Fruit fly (Drosophila melanogaster) whole organism, pupa: ENCODE results near the gene CG10353.
A peak's percentile ranks its signal among the peaks of the same experiment; 100 is the strongest.

Experiments used
- CG10348 ChIP-seq: fragments of 200-800 bp; sonication (Bioruptor generic); IDR thresholded peaks from 2 replicates; pipeline ENCODE4 v1.3.6; 2022; ENCODE audit warnings: missing biosample characterization, missing genetic modification characterization
- CG12605 ChIP-seq: fragments of 200-800 bp; sonication (Bioruptor generic); IDR thresholded peaks from 2 replicates; pipeline ENCODE4 v1.3.6; 2022; ENCODE audit warnings: missing biosample characterization, missing genetic modification characterization
- CG13204 ChIP-seq: fragments of 200-800 bp; sonication (Bioruptor generic); optimal IDR thresholded peaks from 2 replicates; lab custom pipeline; 2018; ENCODE audit warnings: missing biosample characterization, mild to moderate bottlenecking, missing genetic modification characterization, moderate library complexity
- CG14655 ChIP-seq: fragments of 200-800 bp; sonication (Bioruptor generic); optimal IDR thresholded peaks from 3 replicates; lab custom pipeline; 2017; ENCODE audit warnings: mild to moderate bottlenecking, missing biosample characterization, missing genetic modification reagents, missing genetic modification characterization
- CG15710 ChIP-seq: fragments of 200-800 bp; sonication (Bioruptor generic); optimal IDR thresholded peaks from 2 replicates; lab custom pipeline; 2018; ENCODE audit warnings: missing biosample characterization, mild to moderate bottlenecking, missing genetic modification characterization, moderate library complexity
- CG17806 ChIP-seq: fragments of 200-800 bp; sonication (Bioruptor generic); optimal IDR thresholded peaks from 2 replicates; lab custom pipeline; 2018; ENCODE audit warnings: missing biosample characterization, mild to moderate bottlenecking, missing genetic modification characterization, moderate library complexity
- CG32121 ChIP-seq: fragments of 200-800 bp; sonication (Bioruptor generic); IDR thresholded peaks from 2 replicates; pipeline ENCODE4 v1.3.6; 2022; ENCODE audit warnings: missing biosample characterization, missing genetic modification characterization
- CG34367 ChIP-seq: fragments of 200-800 bp; sonication (Bioruptor generic); optimal IDR thresholded peaks from 2 replicates; lab custom pipeline; 2018; ENCODE audit warnings: missing biosample characterization, mild to moderate bottlenecking, missing genetic modification characterization
- CG4496 ChIP-seq: fragments of 200-800 bp; sonication (Bioruptor generic); IDR thresholded peaks from 3 replicates; pipeline ENCODE4 v1.3.6; 2022; ENCODE audit warnings: missing biosample characterization, missing genetic modification characterization
- CG8159 ChIP-seq: fragments of 200-800 bp; sonication (Bioruptor generic); optimal IDR thresholded peaks from 3 replicates; lab custom pipeline; 2018; ENCODE audit warnings: missing biosample characterization, mild to moderate bottlenecking, missing genetic modification characterization, moderate library complexity
- CG8301 ChIP-seq: fragments of 200-800 bp; sonication (Bioruptor generic); optimal IDR thresholded peaks from 2 replicates; lab custom pipeline; 2018; ENCODE audit warnings: missing biosample characterization, mild to moderate bottlenecking, missing genetic modification characterization
- CG9948 ChIP-seq: fragments of 200-800 bp; sonication (Bioruptor generic); optimal IDR thresholded peaks from 2 replicates; lab custom pipeline; 2018; ENCODE audit warnings: missing biosample characterization, mild to moderate bottlenecking, missing genetic modification characterization, moderate library complexity
- D1 ChIP-seq: fragments of 200-800 bp; sonication (Bioruptor generic); optimal IDR thresholded peaks from 2 replicates; lab custom pipeline; 2018; ENCODE audit warnings: missing biosample characterization, mild to moderate bottlenecking, missing genetic modification characterization, moderate library complexity
- EcR ChIP-seq: fragments of 200-800 bp; sonication (Bioruptor generic); optimal IDR thresholded peaks from 3 replicates; lab custom pipeline; 2019; ENCODE audit warnings: missing biosample characterization, missing genetic modification characterization, mild to moderate bottlenecking, moderate library complexity, missing genetic modification reagents
- Ets98B ChIP-seq: fragments of 200-800 bp; sonication (Bioruptor generic); IDR thresholded peaks from 2 replicates; pipeline ENCODE4 v1.3.6; 2022; ENCODE audit warnings: missing biosample characterization, missing genetic modification characterization
- Pif1A ChIP-seq: fragments of 200-800 bp; sonication (Bioruptor generic); optimal IDR thresholded peaks from 3 replicates; lab custom pipeline; 2016; ENCODE audit warnings: missing biosample characterization, missing genetic modification characterization
- Pif1B ChIP-seq: fragments of 200-800 bp; sonication (Bioruptor generic); optimal IDR thresholded peaks from 3 replicates; lab custom pipeline; 2016; ENCODE audit warnings: missing biosample characterization, missing genetic modification characterization
- Snoo ChIP-seq: fragments of 200-800 bp; sonication (Bioruptor generic); optimal IDR thresholded peaks from 3 replicates; lab custom pipeline; 2017; ENCODE audit warnings: missing biosample characterization, mild to moderate bottlenecking, missing genetic modification characterization, inconsistent platforms
- fd96Ca ChIP-seq: fragments of 200-800 bp; sonication (Bioruptor generic); IDR thresholded peaks from 3 replicates; pipeline ENCODE4 v1.3.6; 2022; ENCODE audit warnings: missing biosample characterization, missing genetic modification characterization
- gl ChIP-seq: fragments of 200-800 bp; sonication (Bioruptor generic); optimal IDR thresholded peaks from 2 replicates; lab custom pipeline; 2018; ENCODE audit warnings: missing biosample characterization, mild to moderate bottlenecking, missing genetic modification characterization
- rn ChIP-seq: fragments of 200-800 bp; sonication (Bioruptor generic); IDR thresholded peaks from 2 replicates; pipeline ENCODE4 v1.3.6; 2022; ENCODE audit warnings: missing biosample characterization, missing genetic modification characterization

The CG10353 gene

dm6 chrX:11905144-11905543 lies 18.2 kb upstream of the CG10353 start, which contains the start of gene Upf1:
Gene Upf1, minus strand, starts transcription at chrX:11905371.
- TF ChIP-seq fd96Ca (GFP tag; lab: Robert Waterston, UW), result no peak
- no peak for TF ChIP-seq CG8159
- TF ChIP-seq CG13204 (GFP tag; lab: Kevin White, UChicago), result no peak
- no peak for TF ChIP-seq CG15710 (tag; lab: Kevin White, UChicago)
- TF ChIP-seq Snoo (tag; lab: Kevin White, UChicago), result no peak
- no peak for TF ChIP-seq CG12605 (GFP tag; lab: Robert Waterston, UW)
- no peak for TF ChIP-seq Pif1A (GFP tag; lab: Kevin White, UChicago)
- TF ChIP-seq rn (GFP tag; lab: Robert Waterston, UW), result no peak
- no peak for TF ChIP-seq gl (tag; lab: Kevin White, UChicago)
- TF ChIP-seq CG4496 (GFP tag; lab: Robert Waterston, UW), result no peak
- no peak for TF ChIP-seq CG17806 (tag; lab: Kevin White, UChicago)
- TF ChIP-seq EcR (GFP tag; lab: Kevin White, UChicago), result no peak
- no peak for TF ChIP-seq CG10348 (GFP tag; lab: Robert Waterston, UW)
- TF ChIP-seq CG32121 (GFP tag; lab: Robert Waterston, UW), result no peak
- TF ChIP-seq CG14655 (GFP tag; lab: Kevin White, UChicago), result no peak

- TF ChIP-seq CG14655 (GFP tag; lab: Kevin White, UChicago) (no peak), CG8159 (no peak), fd96Ca (GFP tag; lab: Robert Waterston, UW) (no peak), CG13204 (GFP tag; lab: Kevin White, UChicago) (no peak)
- TF ChIP-seq, all 21 proteins: peak for 0
These were observed 8.2 kb upstream of the CG10353 start for dm6 chrX:11895141-11895540.

- TF ChIP-seq CG9948 (tag; lab: Kevin White, UChicago) (no peak), Pif1B (no peak), CG8159 (no peak), CG12605 (GFP tag; lab: Robert Waterston, UW) (no peak), CG14655 (GFP tag; lab: Kevin White, UChicago) (no peak), CG8301 (tag; lab: Kevin White, UChicago) (no peak), Pif1A (GFP tag; lab: Kevin White, UChicago) (no peak), Ets98B (no peak), Snoo (tag; lab: Kevin White, UChicago) (no peak)
These were observed 7.2 kb upstream of the CG10353 start for dm6 chrX:11894198-11894597.

dm6 chrX:11893643-11894042 lies 6.7 kb upstream of the CG10353 start, which contains the start of gene wisp:
Gene wisp, plus strand, starts transcription at chrX:11893943.
- TF ChIP-seq fd96Ca (GFP tag; lab: Robert Waterston, UW), result no peak
- TF ChIP-seq, all 21 proteins: peak for 0

- TF ChIP-seq CG34367 (tag; lab: Kevin White, UChicago), result no peak
- no peak for TF ChIP-seq rn (GFP tag; lab: Robert Waterston, UW)
- no peak for TF ChIP-seq D1 (tag; lab: Kevin White, UChicago)
- no peak for TF ChIP-seq CG8301 (tag; lab: Kevin White, UChicago)
- no peak for TF ChIP-seq Pif1B
- TF ChIP-seq Snoo (tag; lab: Kevin White, UChicago), result no peak
- TF ChIP-seq CG12605 (GFP tag; lab: Robert Waterston, UW), result no peak
- no peak for TF ChIP-seq CG9948 (tag; lab: Kevin White, UChicago)
- no peak for TF ChIP-seq CG13204 (GFP tag; lab: Kevin White, UChicago)
- TF ChIP-seq CG17806 (tag; lab: Kevin White, UChicago), result no peak
- TF ChIP-seq gl (tag; lab: Kevin White, UChicago), result no peak
These were observed 4.8 kb upstream of the CG10353 start, which contains the start of gene sicily for dm6 chrX:11891682-11892179. Gene sicily, plus strand, starts transcription at chrX:11891732.

- TF ChIP-seq Pif1B (no peak), CG12605 (GFP tag; lab: Robert Waterston, UW) (peak; percentile 22; the same call in 1 of the 2 replicates)
These were observed 1.2 kb upstream of the CG10353 start, which contains the start of gene CG1840 for dm6 chrX:11888142-11888541. Gene CG1840, plus strand, starts transcription at chrX:11888352.

dm6 chrX:11885356-11885755 lies 1.6 kb downstream of the CG10353 start:
- TF ChIP-seq Pif1A (GFP tag; lab: Kevin White, UChicago) (no peak), CG13204 (GFP tag; lab: Kevin White, UChicago) (no peak), CG32121 (GFP tag; lab: Robert Waterston, UW) (no peak), EcR (GFP tag; lab: Kevin White, UChicago) (no peak), CG8159 (no peak), CG4496 (GFP tag; lab: Robert Waterston, UW) (no peak), rn (GFP tag; lab: Robert Waterston, UW) (no peak), fd96Ca (GFP tag; lab: Robert Waterston, UW) (no peak), CG34367 (tag; lab: Kevin White, UChicago) (no peak), Ets98B (no peak), CG17806 (tag; lab: Kevin White, UChicago) (no peak), Snoo (tag; lab: Kevin White, UChicago) (no peak), CG9948 (tag; lab: Kevin White, UChicago) (no peak), CG14655 (GFP tag; lab: Kevin White, UChicago) (no peak)
- TF ChIP-seq, all 21 proteins: peak for 0
